Fruit fly (Drosophila melanogaster) whole organism, embryonic: ENCODE measurements around the gene RhoGAP93B.
A peak's percentile ranks its signal among the peaks of the same experiment; 100 is the strongest.

Experiments
- Bteb2 ChIP-seq: fragments of 200-800 bp; sonication (Bioruptor generic); optimal IDR thresholded peaks from 2 replicates; lab custom pipeline; 2016; ENCODE audit warnings: missing biosample characterization, missing genetic modification characterization
- C15 ChIP-seq: fragments of 200-800 bp; sonication (Bioruptor generic); IDR thresholded peaks from 3 replicates; pipeline ENCODE4 v1.3.6; 2022; ENCODE audit warnings: missing biosample characterization, missing genetic modification characterization
- CG10959 ChIP-seq: fragments of 200-800 bp; sonication (Bioruptor generic); IDR thresholded peaks from 2 replicates; pipeline ENCODE4 v1.3.6; 2022; ENCODE audit warnings: missing biosample characterization, missing genetic modification characterization
- CG11093 ChIP-seq: fragments of 200-800 bp; sonication (Bioruptor generic); IDR thresholded peaks from 3 replicates; pipeline ENCODE4 v1.3.6; 2022; ENCODE audit warnings: missing biosample characterization, missing genetic modification characterization
- CG11723 ChIP-seq: fragments of 200-800 bp; sonication (Bioruptor generic); optimal IDR thresholded peaks from 2 replicates; lab custom pipeline; 2017; ENCODE audit warnings: missing biosample characterization, mild to moderate bottlenecking, missing genetic modification characterization
- CG12942 ChIP-seq: fragments of 200-800 bp; sonication (Bioruptor generic); optimal IDR thresholded peaks from 3 replicates; lab custom pipeline; 2016; ENCODE audit warnings: missing biosample characterization, missing genetic modification characterization
- CG1647 ChIP-seq: fragments of 200-800 bp; sonication (Bioruptor generic); optimal IDR thresholded peaks from 3 replicates; lab custom pipeline; 2016; ENCODE audit warnings: missing biosample characterization, missing genetic modification characterization
- CG17186 ChIP-seq: fragments of 200-800 bp; sonication (Bioruptor generic); optimal IDR thresholded peaks from 3 replicates; lab custom pipeline; 2017; ENCODE audit warnings: missing biosample characterization, missing genetic modification reagents, missing genetic modification characterization
- CG3407 ChIP-seq: fragments of 200-800 bp; sonication (Bioruptor generic); optimal IDR thresholded peaks from 2 replicates; lab custom pipeline; 2018; ENCODE audit warnings: missing biosample characterization, mild to moderate bottlenecking, missing genetic modification characterization
- CG3995 ChIP-seq: fragments of 200-800 bp; sonication (Bioruptor generic); optimal IDR thresholded peaks from 3 replicates; lab custom pipeline; 2016; ENCODE audit warnings: missing biosample characterization, missing genetic modification characterization
- CG4820 ChIP-seq: fragments of 200-800 bp; sonication (Bioruptor generic); optimal IDR thresholded peaks from 3 replicates; lab custom pipeline; 2016; ENCODE audit warnings: missing biosample characterization, missing genetic modification characterization
- CG6689 ChIP-seq: fragments of 200-800 bp; sonication (Bioruptor generic); IDR thresholded peaks from 2 replicates; pipeline ENCODE4 v1.3.6; 2022; ENCODE audit warnings: missing biosample characterization, missing genetic modification characterization
- CG8924 ChIP-seq: fragments of 200-800 bp; optimal IDR thresholded peaks from 3 replicates; lab custom pipeline; 2019; ENCODE audit warnings: missing biosample characterization, mild to moderate bottlenecking, missing genetic modification characterization, moderate library complexity
- CG9727 ChIP-seq: fragments of 200-800 bp; sonication (Bioruptor generic); optimal IDR thresholded peaks from 3 replicates; lab custom pipeline; 2017; ENCODE audit warnings: missing biosample characterization, mild to moderate bottlenecking, missing genetic modification characterization
- Chrac-16 ChIP-seq: fragments of 200-800 bp; sonication (Bioruptor generic); optimal IDR thresholded peaks from 3 replicates; lab custom pipeline; 2016; ENCODE audit warnings: missing biosample characterization, missing genetic modification characterization
- Doc3 ChIP-seq: fragments of 200-800 bp; sonication (Bioruptor generic); IDR thresholded peaks from 3 replicates; pipeline ENCODE4 v1.3.6; 2022; ENCODE audit warnings: missing biosample characterization, missing genetic modification characterization; ENCODE audit not compliant: partially characterized antibody
- Dp ChIP-seq: fragments of 200-800 bp; sonication (Bioruptor generic); optimal IDR thresholded peaks from 2 replicates; lab custom pipeline; 2018; ENCODE audit warnings: missing biosample characterization, mild to moderate bottlenecking, missing genetic modification characterization, moderate library complexity
- Elba2 ChIP-seq: fragments of 200-800 bp; sonication (Bioruptor generic); optimal IDR thresholded peaks from 3 replicates; lab custom pipeline; 2016; ENCODE audit warnings: missing biosample characterization, missing genetic modification characterization
- Hr39 ChIP-seq: fragments of >200 bp; optimal IDR thresholded peaks from 2 replicates; lab custom pipeline; 2017
- Hsf ChIP-seq: fragments of 200-800 bp; sonication (Bioruptor generic); optimal IDR thresholded peaks from 3 replicates; lab custom pipeline; 2016; ENCODE audit warnings: missing biosample characterization, missing genetic modification characterization
- Lhr ChIP-seq: fragments of 200-800 bp; sonication (Bioruptor generic); optimal IDR thresholded peaks from 3 replicates; lab custom pipeline; 2017; ENCODE audit warnings: mild to moderate bottlenecking, missing biosample characterization, missing genetic modification reagents, missing genetic modification characterization
- MTF-1 ChIP-seq: fragments of 200-800 bp; sonication (Bioruptor generic); optimal IDR thresholded peaks from 2 replicates; lab custom pipeline; 2018; ENCODE audit warnings: missing biosample characterization, mild to moderate bottlenecking, missing genetic modification characterization, borderline replicate concordance
- Max ChIP-seq: fragments of 200-800 bp; sonication (Bioruptor generic); optimal IDR thresholded peaks from 2 replicates; lab custom pipeline; 2016; ENCODE audit warnings: missing biosample characterization, mild to moderate bottlenecking, missing genetic modification characterization
- NK7.1 ChIP-seq: fragments of 200-800 bp; sonication (Bioruptor generic); optimal IDR thresholded peaks from 3 replicates; lab custom pipeline; 2016; ENCODE audit warnings: missing biosample characterization, missing genetic modification characterization
- NfI ChIP-seq: fragments of 200-800 bp; sonication (Bioruptor generic); optimal IDR thresholded peaks from 3 replicates; lab custom pipeline; 2018; ENCODE audit warnings: missing biosample characterization, mild to moderate bottlenecking, missing genetic modification characterization, moderate library complexity
- Rx ChIP-seq: fragments of 200-800 bp; sonication (Bioruptor generic); IDR thresholded peaks from 2 replicates; pipeline ENCODE4 v1.3.6; 2022; ENCODE audit warnings: missing biosample characterization, missing genetic modification characterization
- Side ChIP-seq: fragments of 200-800 bp; sonication (Bioruptor generic); optimal IDR thresholded peaks from 2 replicates; lab custom pipeline; 2016; ENCODE audit warnings: missing biosample characterization, missing genetic modification characterization
- Ssrp ChIP-seq: fragments of 200-800 bp; sonication (Bioruptor generic); optimal IDR thresholded peaks from 2 replicates; lab custom pipeline; 2018; ENCODE audit warnings: missing biosample characterization, mild to moderate bottlenecking, missing genetic modification characterization, moderate library complexity
- ara ChIP-seq: fragments of 200-800 bp; sonication (Bioruptor generic); IDR thresholded peaks from 2 replicates; pipeline ENCODE4 v1.3.6; 2022; ENCODE audit warnings: missing biosample characterization, missing genetic modification characterization
- ato ChIP-seq: fragments of 200-800 bp; sonication (Bioruptor generic); IDR thresholded peaks from 2 replicates; pipeline ENCODE4 v1.3.6; 2022; ENCODE audit warnings: missing biosample characterization, missing genetic modification characterization; ENCODE audit not compliant: partially characterized antibody
- en ChIP-seq: fragments of 200-800 bp; sonication (Bioruptor generic); optimal IDR thresholded peaks from 2 replicates; lab custom pipeline; 2016; ENCODE audit warnings: missing biosample characterization, missing genetic modification characterization
- esg ChIP-seq: fragments of 200-800 bp; sonication (Bioruptor generic); conservative IDR thresholded peaks from 2 replicates; pipeline ENCODE4 v1.3.6; 2022; ENCODE audit warnings: missing biosample characterization, missing genetic modification characterization
- fu2 ChIP-seq: fragments of 200-800 bp; sonication (Bioruptor generic); optimal IDR thresholded peaks from 2 replicates; lab custom pipeline; 2016; ENCODE audit warnings: missing biosample characterization, missing genetic modification characterization
- gfzf ChIP-seq: fragments of 200-800 bp; sonication (Bioruptor generic); optimal IDR thresholded peaks from 2 replicates; lab custom pipeline; 2016; ENCODE audit warnings: missing biosample characterization, mild to moderate bottlenecking, missing genetic modification characterization, moderate library complexity
- kay ChIP-seq: fragments of 200-800 bp; sonication (Bioruptor generic); optimal IDR thresholded peaks from 2 replicates; lab custom pipeline; 2016; ENCODE audit warnings: missing biosample characterization, missing genetic modification characterization
- lilli ChIP-seq: fragments of 200-800 bp; sonication (Bioruptor generic); optimal IDR thresholded peaks from 3 replicates; lab custom pipeline; 2016; ENCODE audit warnings: missing biosample characterization, missing genetic modification characterization
- lmd ChIP-seq: fragments of 200-800 bp; sonication (Bioruptor generic); IDR thresholded peaks from 2 replicates; pipeline ENCODE4 v1.3.6; 2022; ENCODE audit warnings: missing biosample characterization, missing genetic modification characterization
- luna ChIP-seq: fragments of 200-800 bp; sonication (Bioruptor generic); optimal IDR thresholded peaks from 2 replicates; lab custom pipeline; 2016; ENCODE audit warnings: missing biosample characterization, missing genetic modification characterization
- mld ChIP-seq: fragments of 200-800 bp; sonication (Bioruptor generic); IDR thresholded peaks from 3 replicates; pipeline ENCODE4 v1.3.6; 2022; ENCODE audit warnings: missing biosample characterization, missing genetic modification characterization; ENCODE audit not compliant: partially characterized antibody
- nerfin-2 ChIP-seq: fragments of 200-800 bp; sonication (Bioruptor generic); IDR thresholded peaks from 2 replicates; pipeline ENCODE4 v1.3.6; 2022; ENCODE audit warnings: missing biosample characterization, missing genetic modification characterization; ENCODE audit not compliant: partially characterized antibody
- run ChIP-seq: fragments of 200-800 bp; sonication (Bioruptor generic); optimal IDR thresholded peaks from 3 replicates; lab custom pipeline; 2018; ENCODE audit warnings: missing biosample characterization, mild to moderate bottlenecking, missing genetic modification characterization
- slp2 ChIP-seq: fragments of 200-800 bp; sonication (Bioruptor generic); optimal IDR thresholded peaks from 2 replicates; lab custom pipeline; 2016; ENCODE audit warnings: missing biosample characterization, missing genetic modification characterization
- tgo ChIP-seq: fragments of 200-800 bp; sonication (Bioruptor generic); IDR thresholded peaks from 3 replicates; pipeline ENCODE4 v1.3.6; 2022; ENCODE audit warnings: missing biosample characterization, missing genetic modification characterization
- tll ChIP-seq, 2 experiments: fragments of 200-800 bp in 1 of 2; fragments of >200 bp in 1 of 2; sonication (Bioruptor generic) in 1 of 2; optimal IDR thresholded peaks; 2 replicates each; lab custom pipeline; 2017 to 2019; ENCODE audit warnings: missing biosample characterization in 2 of 2, missing genetic modification characterization in 2 of 2, mild to moderate bottlenecking in 1 of 2, moderate library complexity in 1 of 2
- toy ChIP-seq: fragments of 200-800 bp; sonication (Bioruptor generic); IDR thresholded peaks from 2 replicates; pipeline ENCODE4 v1.3.6; 2022; ENCODE audit warnings: missing biosample characterization, missing genetic modification characterization
- trh ChIP-seq: fragments of 200-800 bp; sonication (Bioruptor generic); optimal IDR thresholded peaks from 2 replicates; lab custom pipeline; 2016; ENCODE audit warnings: missing biosample characterization, missing genetic modification characterization
- unpg ChIP-seq: fragments of 200-800 bp; sonication (Bioruptor generic); optimal IDR thresholded peaks from 3 replicates; lab custom pipeline; 2018; ENCODE audit warnings: missing biosample characterization, mild to moderate bottlenecking, missing genetic modification characterization, moderate library complexity
- vfl ChIP-seq: fragments of 200-800 bp; sonication (Bioruptor generic); optimal IDR thresholded peaks from 2 replicates; lab custom pipeline; 2016; ENCODE audit warnings: missing biosample characterization, missing genetic modification characterization
- wdn ChIP-seq: fragments of 200-800 bp; sonication (Bioruptor generic); IDR thresholded peaks from 2 replicates; pipeline ENCODE4 v1.3.6; 2022; ENCODE audit warnings: missing biosample characterization, missing genetic modification characterization
- z ChIP-seq: fragments of 200-800 bp; sonication (Bioruptor generic); IDR thresholded peaks from 3 replicates; pipeline ENCODE4 v1.3.6; 2022; ENCODE audit warnings: missing biosample characterization, missing genetic modification characterization

The RhoGAP93B gene

DNA sequence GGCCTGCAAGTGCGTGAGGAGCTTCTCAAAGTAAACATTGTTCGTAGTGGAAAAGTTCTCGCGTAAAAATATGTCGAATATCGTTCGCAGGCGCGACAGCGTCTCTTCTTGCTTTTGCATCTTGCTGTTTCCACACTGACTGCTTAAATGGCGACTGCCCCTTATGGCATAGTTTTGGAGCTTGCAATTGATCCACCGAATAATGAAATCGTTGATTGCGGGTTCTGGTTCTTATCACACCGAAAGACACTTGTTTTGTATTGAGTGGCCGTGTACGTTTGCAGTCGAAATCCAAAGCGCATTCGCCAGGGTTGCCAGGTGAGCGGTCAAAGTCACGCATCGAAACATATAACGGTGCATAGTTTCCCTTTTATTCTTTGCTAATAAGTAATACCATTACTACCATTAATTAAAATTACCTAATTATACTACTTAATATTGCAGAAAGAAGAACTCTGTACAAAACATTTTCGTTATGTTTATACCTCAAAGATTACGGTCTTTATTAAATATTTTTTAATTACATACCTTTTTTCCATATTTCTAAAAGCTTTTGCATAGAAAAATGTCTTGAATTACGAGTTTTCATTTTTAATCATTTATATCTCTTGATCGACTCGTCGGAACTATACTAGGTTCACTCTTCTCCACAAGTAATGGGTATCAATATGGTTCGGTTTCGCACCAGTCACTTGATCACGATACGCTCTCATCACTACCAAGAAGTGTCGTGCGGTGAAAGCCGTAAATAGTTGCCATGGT is 4.0 kb upstream of the RhoGAP93B start, which contains the start of the genes CG7044 and Tbc1d22 (continued):
- TF ChIP-seq tgo (GFP tag; lab: Robert Waterston, UW) = peak; percentile 28; the same call in 2 of the 3 replicates
- TF ChIP-seq trh (GFP tag; lab: Kevin White, UChicago) = no peak
- peak; percentile 53 for TF ChIP-seq CG8924
- TF ChIP-seq CG4820 (GFP tag; lab: Kevin White, UChicago) = peak; percentile 39
- TF ChIP-seq wdn (GFP tag; lab: Robert Waterston, UW) = no peak
- no peak for TF ChIP-seq kay (GFP tag; lab: Kevin White, UChicago)
- no peak for TF ChIP-seq mld (GFP tag; lab: Robert Waterston, UW)
- no peak for TF ChIP-seq unpg
- TF ChIP-seq Chrac-16 (GFP tag; lab: Kevin White, UChicago) = peak; percentile 54
- peak; percentile 96 for TF ChIP-seq CG3995 (GFP tag; lab: Kevin White, UChicago)
- TF ChIP-seq NK7.1 (GFP tag; lab: Kevin White, UChicago) = peak; percentile 3
- TF ChIP-seq Dp (GFP tag; lab: Kevin White, UChicago) = peak; percentile 16
- peak; percentile 50; the same call in 1 of the 2 replicates for TF ChIP-seq CG6689 (GFP tag; lab: Robert Waterston, UW)
- TF ChIP-seq CG11723 (GFP tag; lab: Kevin White, UChicago) = no peak
- TF ChIP-seq Lhr (GFP tag; lab: Kevin White, UChicago) = peak; percentile 61
- no peak for TF ChIP-seq Rx (GFP tag; lab: Robert Waterston, UW)
- TF ChIP-seq lmd (GFP tag; lab: Robert Waterston, UW) = peak; percentile 56
- TF ChIP-seq CG11093 (GFP tag; lab: Robert Waterston, UW) = no peak
- TF ChIP-seq CG12942 = peak; percentile 56
- no peak for TF ChIP-seq MTF-1 (GFP tag; lab: Kevin White, UChicago)
- TF ChIP-seq Doc3 (GFP tag; lab: Robert Waterston, UW) = no peak
- TF ChIP-seq nerfin-2 (GFP tag; lab: Robert Waterston, UW) = no peak
- no peak for TF ChIP-seq C15 (GFP tag; lab: Robert Waterston, UW)
- TF ChIP-seq gfzf = peak; percentile 75
- peak; percentile 51 for TF ChIP-seq Hsf (GFP tag; lab: Kevin White, UChicago)
- TF ChIP-seq Elba2 = no peak
- peak; percentile 27 for TF ChIP-seq Max (GFP tag; lab: Kevin White, UChicago)
- TF ChIP-seq slp2 = peak; percentile 46
- TF ChIP-seq vfl = peak; percentile 26
- TF ChIP-seq Bteb2 (GFP tag; lab: Kevin White, UChicago) = no peak
- TF ChIP-seq Hr39 (lab: Kevin White, UChicago) = no peak
- no peak for TF ChIP-seq CG3407 (GFP tag; lab: Kevin White, UChicago)
- TF ChIP-seq ara (GFP tag; lab: Robert Waterston, UW) = no peak
- TF ChIP-seq CG9727 (GFP tag; lab: Kevin White, UChicago) = peak; percentile 64
- TF ChIP-seq CG10959 (GFP tag; lab: Robert Waterston, UW) = 0 out of 2 replicates have a peak, but pooled peaks have one; percentile 10
- TF ChIP-seq ato = no peak
- TF ChIP-seq esg (GFP tag; lab: Robert Waterston, UW) = no peak
- TF ChIP-seq fu2 = no peak
- TF ChIP-seq tll (GFP tag; optimal IDR thresholded peaks at IDR 0.05; lab: Kevin White, UChicago) = peak in 1 of 2 experiments; percentile 79
- no peak for TF ChIP-seq run (tag; lab: Kevin White, UChicago)
- TF ChIP-seq CG17186 = no peak
- peak; percentile 54 for TF ChIP-seq Ssrp (tag; lab: Kevin White, UChicago)
- no peak for TF ChIP-seq CG1647 (GFP tag; lab: Kevin White, UChicago)
- TF ChIP-seq NfI = peak; percentile 32
- TF ChIP-seq en (GFP tag; lab: Kevin White, UChicago) = no peak
- no peak for TF ChIP-seq z
- no peak for TF ChIP-seq luna (GFP tag; lab: Kevin White, UChicago)
- no peak for TF ChIP-seq Side (GFP tag; lab: Kevin White, UChicago)
- TF ChIP-seq lilli (GFP tag; lab: Kevin White, UChicago) = peak; percentile 68
- no peak for TF ChIP-seq toy
